Fruit fly (Drosophila melanogaster) whole organism, prepupa: ENCODE results near the gene CG32066.

Experiments
- Blimp-1 ChIP-seq: fragments of 200-800 bp; sonication (Bioruptor generic); optimal IDR thresholded peaks from 3 replicates; lab custom pipeline; 2017; ENCODE audit warnings: missing biosample characterization, missing genetic modification characterization, mild to moderate bottlenecking, moderate library complexity, missing genetic modification reagents
- CG10631 ChIP-seq: fragments of 200-800 bp; sonication (Bioruptor generic); optimal IDR thresholded peaks from 2 replicates; lab custom pipeline; 2016; ENCODE audit warnings: missing biosample characterization, missing genetic modification characterization
- CG10669 ChIP-seq: fragments of 200-800 bp; sonication (Bioruptor generic); optimal IDR thresholded peaks from 3 replicates; lab custom pipeline; 2018; ENCODE audit warnings: missing biosample characterization, mild to moderate bottlenecking, missing genetic modification characterization, moderate library complexity
- CG11294 ChIP-seq: fragments of 200-800 bp; sonication (Bioruptor generic); IDR thresholded peaks from 2 replicates; pipeline ENCODE4 v1.3.6; 2022; ENCODE audit warnings: missing biosample characterization, missing genetic modification characterization
- CG11762 ChIP-seq: fragments of 200-800 bp; sonication (Bioruptor generic); optimal IDR thresholded peaks from 3 replicates; lab custom pipeline; 2016; ENCODE audit warnings: missing biosample characterization, missing genetic modification characterization; ENCODE audit not compliant: insufficient read depth
- CG11902 ChIP-seq: fragments of 200-800 bp; sonication (Bioruptor generic); optimal IDR thresholded peaks from 3 replicates; lab custom pipeline; 2016; ENCODE audit warnings: missing biosample characterization, missing genetic modification characterization
- CG15336 ChIP-seq: fragments of 200-800 bp; sonication (Bioruptor generic); IDR thresholded peaks from 2 replicates; pipeline ENCODE4 v1.3.6; 2022; ENCODE audit warnings: missing biosample characterization, missing genetic modification characterization
- CG1621 ChIP-seq: fragments of 200-800 bp; sonication (Bioruptor generic); optimal IDR thresholded peaks from 3 replicates; lab custom pipeline; 2018; ENCODE audit warnings: missing biosample characterization, mild to moderate bottlenecking, missing genetic modification characterization
- CG16779 ChIP-seq: fragments of 200-800 bp; sonication (Bioruptor generic); optimal IDR thresholded peaks from 3 replicates; lab custom pipeline; 2017; ENCODE audit warnings: missing biosample characterization, mild to moderate bottlenecking, missing genetic modification characterization
- CG3032 ChIP-seq: fragments of 200-800 bp; optimal IDR thresholded peaks from 2 replicates; lab custom pipeline; 2019; ENCODE audit warnings: missing biosample characterization, mild to moderate bottlenecking, missing genetic modification characterization, moderate library complexity
- CG4318 ChIP-seq: fragments of 200-800 bp; sonication (Bioruptor generic); optimal IDR thresholded peaks from 3 replicates; lab custom pipeline; 2017; ENCODE audit warnings: missing biosample characterization, mild to moderate bottlenecking, missing genetic modification characterization
- CG6163 ChIP-seq: fragments of 200-800 bp; sonication (Bioruptor generic); IDR thresholded peaks from 3 replicates; pipeline ENCODE4 v1.3.6; 2022; ENCODE audit warnings: missing biosample characterization, missing genetic modification characterization
- CG6276 ChIP-seq: fragments of 200-800 bp; sonication (Bioruptor generic); optimal IDR thresholded peaks from 2 replicates; lab custom pipeline; 2017; ENCODE audit warnings: missing biosample characterization, mild to moderate bottlenecking, missing genetic modification characterization
- CG6792 ChIP-seq: fragments of 200-800 bp; sonication (Bioruptor generic); optimal IDR thresholded peaks from 3 replicates; lab custom pipeline; 2016; ENCODE audit warnings: missing biosample characterization, missing genetic modification characterization
- CG6808 ChIP-seq: fragments of 200-800 bp; sonication (Bioruptor generic); optimal IDR thresholded peaks from 3 replicates; lab custom pipeline; 2017; ENCODE audit warnings: missing biosample characterization, missing genetic modification characterization, mild to moderate bottlenecking, moderate library complexity, missing genetic modification reagents
- CG6854 ChIP-seq: fragments of 200-800 bp; sonication (Bioruptor generic); optimal IDR thresholded peaks from 2 replicates; lab custom pipeline; 2017; ENCODE audit warnings: missing biosample characterization, mild to moderate bottlenecking, missing genetic modification characterization
- CG8119 ChIP-seq: fragments of 200-800 bp; sonication (Bioruptor generic); IDR thresholded peaks from 3 replicates; pipeline ENCODE4 v1.3.6; 2022; ENCODE audit warnings: missing biosample characterization, missing genetic modification characterization
- CG8319 ChIP-seq: fragments of 200-800 bp; sonication (Bioruptor generic); optimal IDR thresholded peaks from 3 replicates; lab custom pipeline; 2016; ENCODE audit warnings: missing biosample characterization, missing genetic modification characterization
- CG8632 ChIP-seq: fragments of 200-800 bp; sonication (Bioruptor generic); optimal IDR thresholded peaks from 3 replicates; lab custom pipeline; 2016; ENCODE audit warnings: missing biosample characterization, missing genetic modification characterization
- Eip75B ChIP-seq: fragments of 200-800 bp; sonication (Bioruptor generic); optimal IDR thresholded peaks from 3 replicates; lab custom pipeline; 2016; ENCODE audit warnings: missing biosample characterization, missing genetic modification characterization
- Eip93F ChIP-seq: fragments of 200-800 bp; sonication (Bioruptor generic); optimal IDR thresholded peaks from 2 replicates; lab custom pipeline; 2016; ENCODE audit warnings: missing biosample characterization, mild to moderate bottlenecking, missing genetic modification characterization
- Ets21C ChIP-seq: fragments of 200-800 bp; sonication (Bioruptor generic); optimal IDR thresholded peaks from 3 replicates; lab custom pipeline; 2016; ENCODE audit warnings: missing biosample characterization, missing genetic modification characterization
- Ets96B ChIP-seq: fragments of 200-800 bp; optimal IDR thresholded peaks from 2 replicates; lab custom pipeline; 2019; ENCODE audit warnings: missing biosample characterization, mild to moderate bottlenecking, missing genetic modification characterization, moderate library complexity
- Gug ChIP-seq: fragments of 200-800 bp; sonication (Bioruptor generic); IDR thresholded peaks from 2 replicates; pipeline ENCODE4 v1.3.6; 2022; ENCODE audit warnings: missing biosample characterization, missing genetic modification characterization
- Hr38 ChIP-seq: sonication (Bioruptor generic); optimal IDR thresholded peaks from 2 replicates; lab custom pipeline; 2016; ENCODE audit warnings: missing biosample characterization, missing genetic modification characterization
- Hr4 ChIP-seq: fragments of 200-800 bp; sonication (Bioruptor generic); optimal IDR thresholded peaks from 3 replicates; lab custom pipeline; 2016; ENCODE audit warnings: missing biosample characterization, missing genetic modification characterization
- Lpt ChIP-seq: fragments of 200-800 bp; sonication (Bioruptor generic); optimal IDR thresholded peaks from 3 replicates; lab custom pipeline; 2016; ENCODE audit warnings: missing biosample characterization, missing genetic modification characterization
- Met ChIP-seq: fragments of 200-800 bp; sonication (Bioruptor generic); optimal IDR thresholded peaks from 3 replicates; lab custom pipeline; 2016; ENCODE audit warnings: missing biosample characterization, missing genetic modification characterization
- OdsH ChIP-seq: fragments of 200-800 bp; sonication (Bioruptor generic); optimal IDR thresholded peaks from 3 replicates; lab custom pipeline; 2016; ENCODE audit warnings: missing biosample characterization, missing genetic modification characterization
- Sox102F ChIP-seq: fragments of 200-800 bp; sonication (Bioruptor generic); optimal IDR thresholded peaks from 2 replicates; lab custom pipeline; 2016; ENCODE audit warnings: missing biosample characterization, mild to moderate bottlenecking, missing genetic modification characterization
- Sox14 ChIP-seq: fragments of 200-800 bp; sonication (Bioruptor generic); optimal IDR thresholded peaks from 3 replicates; lab custom pipeline; 2016; ENCODE audit warnings: missing biosample characterization, missing genetic modification characterization
- achi ChIP-seq: fragments of 200-800 bp; sonication (Bioruptor generic); optimal IDR thresholded peaks from 3 replicates; lab custom pipeline; 2016; ENCODE audit warnings: missing biosample characterization, missing genetic modification characterization
- acj6 ChIP-seq: fragments of 200-800 bp; sonication (Bioruptor generic); optimal IDR thresholded peaks from 3 replicates; lab custom pipeline; 2016; ENCODE audit warnings: missing biosample characterization, missing genetic modification characterization
- cyc ChIP-seq: fragments of 200-800 bp; sonication (Bioruptor generic); optimal IDR thresholded peaks from 3 replicates; lab custom pipeline; 2016; ENCODE audit warnings: missing biosample characterization, missing genetic modification characterization
- dsx ChIP-seq: fragments of 200-800 bp; optimal IDR thresholded peaks from 3 replicates; lab custom pipeline; 2019; ENCODE audit warnings: missing biosample characterization, mild to moderate bottlenecking, missing genetic modification characterization, moderate library complexity; ENCODE audit not compliant: poor library complexity, severe bottlenecking
- eg ChIP-seq: fragments of 200-800 bp; sonication (Bioruptor generic); IDR thresholded peaks from 3 replicates; pipeline ENCODE4 v1.3.6; 2022; ENCODE audit warnings: missing biosample characterization, missing genetic modification characterization
- esn ChIP-seq: fragments of 200-800 bp; sonication (Bioruptor generic); optimal IDR thresholded peaks from 2 replicates; lab custom pipeline; 2016; ENCODE audit warnings: missing biosample characterization, mild to moderate bottlenecking, missing genetic modification characterization, moderate library complexity
- fkh ChIP-seq: fragments of 200-800 bp; sonication (Bioruptor generic); optimal IDR thresholded peaks from 3 replicates; lab custom pipeline; 2017; ENCODE audit warnings: missing biosample characterization, mild to moderate bottlenecking, missing genetic modification characterization, moderate library complexity
- lz ChIP-seq: fragments of 200-800 bp; sonication (Bioruptor generic); optimal IDR thresholded peaks from 3 replicates; lab custom pipeline; 2016; ENCODE audit warnings: missing biosample characterization, missing genetic modification characterization
- net ChIP-seq: fragments of 200-800 bp; sonication (Bioruptor generic); optimal IDR thresholded peaks from 3 replicates; lab custom pipeline; 2016; ENCODE audit warnings: missing biosample characterization, missing genetic modification characterization
- pdm3 ChIP-seq: fragments of 200-800 bp; sonication (Bioruptor generic); optimal IDR thresholded peaks from 3 replicates; lab custom pipeline; 2016; ENCODE audit warnings: missing biosample characterization, missing genetic modification characterization
- salr ChIP-seq, 2 experiments: fragments of 200-800 bp; sonication (Bioruptor generic); optimal IDR thresholded peaks; 3 replicates each; lab custom pipeline; 2016 to 2018; ENCODE audit warnings: missing biosample characterization in 2 of 2, missing genetic modification characterization in 2 of 2, mild to moderate bottlenecking in 1 of 2
- ss ChIP-seq, 2 experiments: fragments of 200-800 bp; sonication (Bioruptor generic); optimal IDR thresholded peaks; 2 replicates in 1 of 2; 3 replicates in 1 of 2; lab custom pipeline; 2017 to 2018; ENCODE audit warnings: mild to moderate bottlenecking in 2 of 2, missing biosample characterization in 2 of 2, missing genetic modification characterization in 2 of 2, moderate library complexity in 1 of 2
- svp ChIP-seq: fragments of 200-800 bp; sonication (Bioruptor generic); peaks from one replicate; lab custom pipeline; 2016; ENCODE audit warnings: missing biosample characterization, missing genetic modification characterization
- topi ChIP-seq: fragments of 200-800 bp; sonication (Bioruptor generic); optimal IDR thresholded peaks from 3 replicates; lab custom pipeline; 2016; ENCODE audit warnings: missing biosample characterization, missing genetic modification characterization

Gene CG32066

dm6 chr3L:10679711-10680154, 18.9 kb upstream of the CG32066 start (continued):
- TF ChIP-seq CG6854 (GFP tag; lab: Kevin White, UChicago), result no peak
- TF ChIP-seq CG15336 (GFP tag; lab: Robert Waterston, UW), result no peak; the same call in 1 of the 2 replicates
- TF ChIP-seq CG10669 (GFP tag; lab: Kevin White, UChicago), result peak; percentile 7
- no peak for TF ChIP-seq Gug
- TF ChIP-seq CG6276, result peak; percentile 22
- no peak for TF ChIP-seq lz
- TF ChIP-seq cyc (GFP tag; lab: Kevin White, UChicago), result no peak
- no peak for TF ChIP-seq CG11902 (GFP tag; lab: Kevin White, UChicago)
- TF ChIP-seq eg (GFP tag; lab: Robert Waterston, UW), result peak; percentile 58; the same call in 2 of the 3 replicates
- TF ChIP-seq salr (GFP tag; optimal IDR thresholded peaks at IDR 0.05; lab: Kevin White, UChicago), result peak in 1 of 2 experiments; percentile 13
- no peak for TF ChIP-seq CG11762 (GFP tag; lab: Kevin White, UChicago)
- peak; percentile 21 for TF ChIP-seq OdsH (GFP tag; lab: Kevin White, UChicago)
- peak; percentile 52; the same call in 2 of the 3 replicates for TF ChIP-seq CG8119 (GFP tag; lab: Robert Waterston, UW)
- peak; percentile 44 for TF ChIP-seq Met (GFP tag; lab: Kevin White, UChicago)
- TF ChIP-seq CG10631 (GFP tag; lab: Kevin White, UChicago), result no peak
- no peak for TF ChIP-seq CG1621 (tag; lab: Kevin White, UChicago)
- TF ChIP-seq CG6792, result no peak
- TF ChIP-seq Sox102F (GFP tag; lab: Kevin White, UChicago), result peak; percentile 26
- peak; percentile 86 for TF ChIP-seq fkh (GFP tag; lab: Kevin White, UChicago)
- TF ChIP-seq Hr4 (GFP tag; lab: Kevin White, UChicago), result peak; percentile 38
- peak; percentile 28 for TF ChIP-seq CG16779
- peak; percentile 64 for TF ChIP-seq CG6163 (GFP tag; lab: Robert Waterston, UW)
- 0 out of 2 replicates have a peak, but pooled peaks have one; percentile 32 for TF ChIP-seq CG11294 (GFP tag; lab: Robert Waterston, UW)
- peak; percentile 1 for TF ChIP-seq CG6808
- no peak for TF ChIP-seq svp (GFP tag; lab: Kevin White, UChicago)
- TF ChIP-seq achi (GFP tag; lab: Kevin White, UChicago), result peak; percentile 30
- peak; percentile 36 for TF ChIP-seq Ets96B (tag; lab: Kevin White, UChicago)
- peak; percentile 34 for TF ChIP-seq Sox14 (GFP tag; lab: Kevin White, UChicago)
- no peak for TF ChIP-seq Hr38 (GFP tag; lab: Kevin White, UChicago)
- peak; percentile 16 for TF ChIP-seq Eip75B (GFP tag; lab: Kevin White, UChicago)

dm6 chr3L:10678545-10679067, 17.8 kb upstream of the CG32066 start:
- TF ChIP-seq CG10631 (GFP tag; lab: Kevin White, UChicago) (peak; percentile 94), Eip93F (peak; percentile 46), CG6854 (GFP tag; lab: Kevin White, UChicago) (peak; percentile 35), net (peak; percentile 88), Hr38 (GFP tag; lab: Kevin White, UChicago) (no peak), Sox14 (GFP tag; lab: Kevin White, UChicago) (peak; percentile 91), Eip75B (GFP tag; lab: Kevin White, UChicago) (peak; percentile 95), CG6808 (peak; percentile 88), CG6276 (peak; percentile 88), ss (GFP tag; optimal IDR thresholded peaks at IDR 0.05; lab: Kevin White, UChicago) (peak; percentile 89), Lpt (GFP tag; lab: Kevin White, UChicago) (peak; percentile 83), CG1621 (tag; lab: Kevin White, UChicago) (peak; percentile 84), Sox102F (GFP tag; lab: Kevin White, UChicago) (peak; percentile 85), Hr4 (GFP tag; lab: Kevin White, UChicago) (peak; percentile 91), Met (GFP tag; lab: Kevin White, UChicago) (peak; percentile 89), acj6 (peak; percentile 85), CG8319 (GFP tag; lab: Kevin White, UChicago) (peak; percentile 73), esn (peak; percentile 94), topi (GFP tag; lab: Kevin White, UChicago) (peak; percentile 88), svp (GFP tag; lab: Kevin White, UChicago) (peak; percentile 96), CG11902 (GFP tag; lab: Kevin White, UChicago) (peak; percentile 80), Ets96B (tag; lab: Kevin White, UChicago) (peak; percentile 82), Ets21C (peak; percentile 78), achi (GFP tag; lab: Kevin White, UChicago) (peak; percentile 87), CG11294 (GFP tag; lab: Robert Waterston, UW) (peak; percentile 90), CG11762 (GFP tag; lab: Kevin White, UChicago) (peak; percentile 77), CG4318 (peak; percentile 82), CG3032 (peak; percentile 92), CG6792 (peak; percentile 88), lz (peak; percentile 92), CG15336 (GFP tag; lab: Robert Waterston, UW) (peak; percentile 98), Blimp-1 (GFP tag; lab: Kevin White, UChicago) (peak; percentile 73), dsx (GFP tag; lab: Kevin White, UChicago) (peak; percentile 87), CG8632 (peak; percentile 84), eg (GFP tag; lab: Robert Waterston, UW) (peak; percentile 92), pdm3 (GFP tag; lab: Kevin White, UChicago) (peak; percentile 88)
